Fruit fly (Drosophila melanogaster): ENCODE measurements around the gene CG31301.

The CG31301 gene

dm6 chr3R:15339111-15339510, 6.9 kb upstream of the CG31301 start:
- no peak for TF ChIP-seq Dll (optimal IDR thresholded peaks at IDR 0.05)
- no peak for TF ChIP-seq EcR (GFP tag; optimal IDR thresholded peaks at IDR 0.05)

- TF ChIP-seq CG8478 (optimal IDR thresholded peaks at IDR 0.05) (no peak), usp (GFP tag; optimal IDR thresholded peaks at IDR 0.05) (no peak), EcR (GFP tag; optimal IDR thresholded peaks at IDR 0.05) (no peak), pan (optimal IDR thresholded peaks at IDR 0.05) (no peak), Dll (optimal IDR thresholded peaks at IDR 0.05) (no peak), psq (optimal IDR thresholded peaks at IDR 0.05) (no peak)
These were observed 5.8 kb upstream of the CG31301 start, which contains the start of gene SerRS-m for dm6 chr3R:15340052-15340732. Gene SerRS-m (plus strand): TSS chr3R:15340667.

- TF ChIP-seq usp (GFP tag; optimal IDR thresholded peaks at IDR 0.05) (no peak), pan (optimal IDR thresholded peaks at IDR 0.05) (no peak), CG8478 (optimal IDR thresholded peaks at IDR 0.05) (no peak), Dll (optimal IDR thresholded peaks at IDR 0.05) (no peak), EcR (GFP tag; optimal IDR thresholded peaks at IDR 0.05) (no peak), psq (optimal IDR thresholded peaks at IDR 0.05) (no peak)
These were observed 3.5 kb upstream of the CG31301 start for dm6 chr3R:15342432-15342925.

- no peak for TF ChIP-seq usp (GFP tag; optimal IDR thresholded peaks at IDR 0.05)
- TF ChIP-seq CG8478 (optimal IDR thresholded peaks at IDR 0.05): no peak
- TF ChIP-seq EcR (GFP tag; optimal IDR thresholded peaks at IDR 0.05): no peak
- peak; percentile 96 for TF ChIP-seq pan (optimal IDR thresholded peaks at IDR 0.05)
These were observed 2.9 kb upstream of the CG31301 start, which contains the start of gene Nagk for dm6 chr3R:15342926-15343685. Gene Nagk (minus strand): TSS chr3R:15343256.

dm6 chr3R:15345198-15346017, 597 bp upstream of the CG31301 start:
- TF ChIP-seq psq (optimal IDR thresholded peaks at IDR 0.05) (no peak), pan (optimal IDR thresholded peaks at IDR 0.05) (no peak), Dll (optimal IDR thresholded peaks at IDR 0.05) (no peak), EcR (GFP tag; optimal IDR thresholded peaks at IDR 0.05) (no peak), CG8478 (optimal IDR thresholded peaks at IDR 0.05) (no peak)

- TF ChIP-seq usp (GFP tag; optimal IDR thresholded peaks at IDR 0.05) (no peak), pan (optimal IDR thresholded peaks at IDR 0.05) (no peak), CG8478 (optimal IDR thresholded peaks at IDR 0.05) (no peak), psq (optimal IDR thresholded peaks at IDR 0.05) (no peak), EcR (GFP tag; optimal IDR thresholded peaks at IDR 0.05) (no peak), Dll (optimal IDR thresholded peaks at IDR 0.05) (no peak)
These were observed 1.8 kb downstream of the CG31301 start, which contains the start of the genes CG42726 and CG42727 for dm6 chr3R:15347822-15348221. Gene CG42726 (plus strand): TSS chr3R:15348048. Gene CG42727 (plus strand): TSS chr3R:15348048.

dm6 chr3R:15350993-15351426, 5.0 kb downstream of the CG31301 start, which contains the start of the genes Trs33 and Tmtc4:
Gene Trs33 (minus strand): TSS chr3R:15350995.
Gene Tmtc4 (plus strand): TSS chr3R:15351225.
- TF ChIP-seq CG8478 (optimal IDR thresholded peaks at IDR 0.05) (no peak), usp (GFP tag; optimal IDR thresholded peaks at IDR 0.05) (no peak), pan (optimal IDR thresholded peaks at IDR 0.05) (no peak), Dll (optimal IDR thresholded peaks at IDR 0.05) (no peak), psq (optimal IDR thresholded peaks at IDR 0.05) (no peak), EcR (GFP tag; optimal IDR thresholded peaks at IDR 0.05) (no peak)

- TF ChIP-seq psq (optimal IDR thresholded peaks at IDR 0.05): no peak
- TF ChIP-seq pan (optimal IDR thresholded peaks at IDR 0.05): no peak
- TF ChIP-seq Dll (optimal IDR thresholded peaks at IDR 0.05): no peak
- TF ChIP-seq CG8478 (optimal IDR thresholded peaks at IDR 0.05): no peak
- no peak for TF ChIP-seq usp (GFP tag; optimal IDR thresholded peaks at IDR 0.05)
- TF ChIP-seq EcR (GFP tag; optimal IDR thresholded peaks at IDR 0.05): no peak
These were observed 8.0 kb downstream of the CG31301 start for dm6 chr3R:15354019-15354418.

- TF ChIP-seq EcR (GFP tag; optimal IDR thresholded peaks at IDR 0.05) (no peak), usp (GFP tag; optimal IDR thresholded peaks at IDR 0.05) (no peak), pan (optimal IDR thresholded peaks at IDR 0.05) (no peak), CG8478 (optimal IDR thresholded peaks at IDR 0.05) (no peak), psq (optimal IDR thresholded peaks at IDR 0.05) (no peak), Dll (optimal IDR thresholded peaks at IDR 0.05) (no peak)
These were observed 10.1 kb downstream of the CG31301 start for dm6 chr3R:15356152-15356551.

dm6 chr3R:15356645-15357431, 10.8 kb downstream of the CG31301 start, which contains the start of the genes Atg4b and Hibch:
Gene Atg4b (minus strand): TSS chr3R:15356924.
Gene Hibch (plus strand): TSS chr3R:15357229.
- no peak for TF ChIP-seq psq (optimal IDR thresholded peaks at IDR 0.05)
- TF ChIP-seq CG8478 (optimal IDR thresholded peaks at IDR 0.05): peak; percentile 60

- TF ChIP-seq CG8478 (optimal IDR thresholded peaks at IDR 0.05) (no peak), Dll (optimal IDR thresholded peaks at IDR 0.05) (no peak), EcR (GFP tag; optimal IDR thresholded peaks at IDR 0.05) (no peak), pan (optimal IDR thresholded peaks at IDR 0.05) (no peak), psq (optimal IDR thresholded peaks at IDR 0.05) (no peak)
These were observed 15.5 kb downstream of the CG31301 start, which contains the start of the genes Cog2 and Trax for dm6 chr3R:15361490-15361889. Gene Cog2 (minus strand): TSS chr3R:15361657. Gene Trax (plus strand): TSS chr3R:15361692.
